Worm (Caenorhabditis elegans): ENCODE data around the gene srh-69.

ce11 chrII:12496981-12497380, 17.5 kb downstream of the srh-69 start, which contains the start of gene T21B4.3:
- TF ChIP-seq pqm-1 (tag; optimal IDR thresholded peaks at IDR 0.05) (no peak), pha-2 (tag; optimal IDR thresholded peaks at IDR 0.05) (no peak)
